Worm (Caenorhabditis elegans) whole organism, L2 larva: Measurements from ENCODE around the gene fax-1.

Experiments
- F13H6.1 ChIP-seq: sonication (generic microtip); optimal IDR thresholded peaks from 2 replicates; lab custom pipeline; 2016; ENCODE audit warnings: missing genetic modification characterization, missing compliant biosample characterization
- R02D3.7 ChIP-seq: fragments of 150-350 bp; optimal IDR thresholded peaks from 2 replicates; lab custom pipeline; 2014; ENCODE audit warnings: missing biosample characterization, missing genetic modification characterization
- Y55F3AM.14 ChIP-seq: fragments of 200-800 bp; sonication (Bioruptor generic); optimal IDR thresholded peaks from 2 replicates; lab custom pipeline; 2018; ENCODE audit warnings: mild to moderate bottlenecking, missing genetic modification characterization, missing compliant biosample characterization
- ZK546.5 ChIP-seq: sonication (generic microtip); optimal IDR thresholded peaks from 2 replicates; lab custom pipeline; 2017; ENCODE audit warnings: missing biosample characterization, missing genetic modification characterization
- aly-2 ChIP-seq: fragments of 150-350 bp; optimal IDR thresholded peaks from 2 replicates; lab custom pipeline; 2014; ENCODE audit warnings: missing biosample characterization, missing genetic modification characterization
- ama-1 ChIP-seq: fragments of 150-350 bp; optimal IDR thresholded peaks from 2 replicates; lab custom pipeline; 2018; ENCODE audit warnings: inconsistent platforms
- blmp-1 ChIP-seq: sonication (generic microtip); optimal IDR thresholded peaks from 2 replicates; lab custom pipeline; 2017; ENCODE audit warnings: missing genetic modification characterization, mild to moderate bottlenecking, missing compliant biosample characterization, antibody characterized with exemption, moderate library complexity; ENCODE audit not compliant: insufficient read depth
- ceh-16 ChIP-seq: fragments of 150-350 bp; optimal IDR thresholded peaks from 2 replicates; lab custom pipeline; 2014; ENCODE audit warnings: missing biosample characterization, missing genetic modification characterization
- ceh-82 ChIP-seq: fragments of 150-350 bp; optimal IDR thresholded peaks from 2 replicates; lab custom pipeline; 2014; ENCODE audit warnings: missing biosample characterization, missing genetic modification characterization
- crh-2 ChIP-seq: sonication (generic microtip); optimal IDR thresholded peaks from 2 replicates; lab custom pipeline; 2017; ENCODE audit warnings: missing biosample characterization, missing genetic modification characterization
- egl-27 ChIP-seq: sonication (generic microtip); optimal IDR thresholded peaks from 3 replicates; lab custom pipeline; 2017; ENCODE audit warnings: missing biosample characterization, missing genetic modification reagents, missing genetic modification characterization
- elt-1 ChIP-seq: fragments of 150-350 bp; optimal IDR thresholded peaks from 2 replicates; lab custom pipeline; 2014; ENCODE audit warnings: missing biosample characterization, missing genetic modification characterization
- elt-3 ChIP-seq: sonication (generic microtip); optimal IDR thresholded peaks from 2 replicates; lab custom pipeline; 2017; ENCODE audit warnings: missing biosample characterization, missing genetic modification characterization
- lin-11 ChIP-seq: fragments of 150-350 bp; sonication (generic microtip); optimal IDR thresholded peaks from 2 replicates; lab custom pipeline; 2014; ENCODE audit warnings: missing biosample characterization, missing genetic modification characterization, inconsistent platforms, mixed read lengths
- lin-13 ChIP-seq: fragments of 150-350 bp; optimal IDR thresholded peaks from 2 replicates; lab custom pipeline; 2014; ENCODE audit warnings: missing biosample characterization, missing genetic modification reagents, missing genetic modification characterization
- lin-39 ChIP-seq: fragments of 150-350 bp; optimal IDR thresholded peaks from 2 replicates; lab custom pipeline; 2014; ENCODE audit warnings: missing biosample characterization, missing genetic modification reagents, missing genetic modification characterization
- lsy-2 ChIP-seq, 2 experiments: fragments of 150-350 bp in 1 of 2; sonication (generic microtip) in 1 of 2; optimal IDR thresholded peaks; 2 replicates each; lab custom pipeline; 2014 to 2017; ENCODE audit warnings: missing biosample characterization in 2 of 2, missing genetic modification characterization in 2 of 2
- mab-5 ChIP-seq: fragments of 150-350 bp; optimal IDR thresholded peaks from 2 replicates; lab custom pipeline; 2014; ENCODE audit warnings: missing biosample characterization, missing genetic modification characterization
- mbf-1 ChIP-seq: sonication (generic microtip); optimal IDR thresholded peaks from 2 replicates; lab custom pipeline; 2017; ENCODE audit warnings: missing biosample characterization, missing genetic modification characterization
- mdl-1 ChIP-seq, 2 experiments: fragments of 150-350 bp in 1 of 2; sonication (generic microtip) in 1 of 2; optimal IDR thresholded peaks; 2 replicates each; lab custom pipeline; 2017; ENCODE audit warnings: missing biosample characterization in 2 of 2, missing genetic modification characterization in 2 of 2
- nhr-10 ChIP-seq: sonication (generic microtip); optimal IDR thresholded peaks from 2 replicates; lab custom pipeline; 2017; ENCODE audit warnings: missing biosample characterization, missing genetic modification characterization
- nhr-11 ChIP-seq: fragments of 150-350 bp; optimal IDR thresholded peaks from 2 replicates; lab custom pipeline; 2014; ENCODE audit warnings: missing biosample characterization, missing genetic modification characterization
- nhr-12 ChIP-seq: fragments of 150-350 bp; optimal IDR thresholded peaks from 2 replicates; lab custom pipeline; 2014; ENCODE audit warnings: missing biosample characterization, missing genetic modification characterization
- nhr-129 ChIP-seq: fragments of 150-350 bp; optimal IDR thresholded peaks from 2 replicates; lab custom pipeline; 2014; ENCODE audit warnings: missing biosample characterization, missing genetic modification characterization
- nhr-21 ChIP-seq: fragments of 150-350 bp; optimal IDR thresholded peaks from 2 replicates; lab custom pipeline; 2014; ENCODE audit warnings: missing biosample characterization, missing genetic modification characterization
- nhr-23 ChIP-seq: fragments of 150-350 bp; optimal IDR thresholded peaks from 2 replicates; lab custom pipeline; 2014; ENCODE audit warnings: missing biosample characterization, missing genetic modification reagents, missing genetic modification characterization
- nhr-237 ChIP-seq: fragments of 150-350 bp; optimal IDR thresholded peaks from 2 replicates; lab custom pipeline; 2014; ENCODE audit warnings: missing biosample characterization, missing genetic modification characterization
- nhr-6 ChIP-seq: fragments of 150-350 bp; optimal IDR thresholded peaks from 2 replicates; lab custom pipeline; 2014; ENCODE audit warnings: missing biosample characterization, missing genetic modification characterization
- nhr-77 ChIP-seq: fragments of 150-350 bp; optimal IDR thresholded peaks from 2 replicates; lab custom pipeline; 2014; ENCODE audit warnings: missing biosample characterization, missing genetic modification characterization
- sem-4 ChIP-seq: fragments of 150-350 bp; optimal IDR thresholded peaks from 2 replicates; lab custom pipeline; 2014; ENCODE audit warnings: missing biosample characterization, missing genetic modification reagents, missing genetic modification characterization
- skn-1 ChIP-seq: sonication (generic microtip); optimal IDR thresholded peaks from 2 replicates; lab custom pipeline; 2017; ENCODE audit warnings: missing biosample characterization, missing genetic modification characterization
- sma-3 ChIP-seq: sonication (generic microtip); optimal IDR thresholded peaks from 2 replicates; lab custom pipeline; 2016; ENCODE audit warnings: missing genetic modification reagents, missing genetic modification characterization, missing compliant biosample characterization
- sma-9 ChIP-seq, 2 experiments: fragments of 150-350 bp in 1 of 2; sonication (generic microtip) in 1 of 2; optimal IDR thresholded peaks; 2 replicates each; lab custom pipeline; 2014 to 2016; ENCODE audit warnings: missing genetic modification characterization in 2 of 2, mild to moderate bottlenecking in 1 of 2, missing biosample characterization in 1 of 2, missing compliant biosample characterization in 1 of 2, missing genetic modification reagents in 1 of 2, moderate library complexity in 1 of 2
- snpc-4 ChIP-seq: fragments of 150-350 bp; optimal IDR thresholded peaks from 2 replicates; lab custom pipeline; 2014; ENCODE audit warnings: missing biosample characterization, missing genetic modification characterization
- unc-39 ChIP-seq: fragments of 150-350 bp; optimal IDR thresholded peaks from 2 replicates; lab custom pipeline; 2014; ENCODE audit warnings: missing biosample characterization, missing genetic modification characterization
- unc-62 ChIP-seq: fragments of 150-350 bp; optimal IDR thresholded peaks from 2 replicates; lab custom pipeline; 2014; ENCODE audit warnings: missing biosample characterization, missing genetic modification reagents, missing genetic modification characterization
- ztf-1 ChIP-seq: fragments of 200-800 bp; sonication (Bioruptor generic); conservative IDR thresholded peaks from 2 replicates; pipeline ENCODE4 v1.3.6; 2022; ENCODE audit warnings: missing genetic modification characterization, missing compliant biosample characterization
- ztf-11 ChIP-seq: sonication (generic microtip); optimal IDR thresholded peaks from 2 replicates; lab custom pipeline; 2017; ENCODE audit warnings: missing biosample characterization, missing genetic modification characterization
- ztf-4 ChIP-seq: fragments of 150-350 bp; optimal IDR thresholded peaks from 2 replicates; lab custom pipeline; 2014; ENCODE audit warnings: missing biosample characterization, missing genetic modification characterization

Gene fax-1

DNA sequence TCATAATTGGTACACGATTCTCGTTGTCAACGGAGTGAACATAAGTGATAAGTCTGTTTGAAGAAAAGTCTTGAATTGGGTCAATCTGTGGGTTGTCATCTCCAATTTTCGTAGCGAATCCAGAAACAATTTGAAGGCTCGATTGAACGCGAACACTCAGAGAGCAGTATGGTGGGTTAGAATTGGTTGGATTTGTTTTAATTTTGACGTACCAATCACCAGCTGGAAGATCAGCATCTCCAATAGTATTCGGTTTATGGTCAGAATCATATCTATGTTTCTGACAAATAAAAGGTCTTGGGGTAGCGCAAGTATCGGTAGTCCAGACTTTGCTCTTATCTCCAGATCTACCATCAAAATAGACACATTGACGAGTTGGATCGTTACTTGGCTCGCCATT is 31.4 kb upstream of the fax-1 start:
- TF ChIP-seq sma-3 (GFP tag; lab: Kevin White, UChicago) = no peak
- TF ChIP-seq nhr-77 (tag; lab: Kevin White, UChicago) = no peak
- no peak for TF ChIP-seq lin-11 (tag; lab: Kevin White, UChicago)
- TF ChIP-seq aly-2 (tag; lab: Kevin White, UChicago) = no peak
- no peak for TF ChIP-seq mab-5 (tag; lab: Kevin White, UChicago)
- TF ChIP-seq ztf-11 = no peak

DNA sequence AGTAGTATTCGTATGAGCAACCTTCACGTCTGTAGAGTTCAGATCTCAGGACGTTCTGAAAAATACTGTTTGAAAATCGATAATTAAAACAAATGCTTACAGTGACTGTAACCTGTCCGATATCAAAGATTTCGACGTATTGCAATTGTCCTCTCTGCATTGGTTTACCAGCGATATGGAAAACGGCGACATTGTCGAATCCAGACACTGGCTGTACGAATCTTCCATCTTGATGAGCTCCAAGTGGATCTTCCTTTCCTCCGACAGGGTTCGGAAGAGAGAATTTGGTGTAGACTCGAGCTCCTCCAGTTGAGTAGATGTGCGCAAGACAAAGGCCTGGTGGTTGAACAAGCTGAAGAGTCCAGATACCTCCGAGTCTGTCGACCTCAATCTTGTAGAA is 29.6 kb upstream of the fax-1 start:
- no peak for TF ChIP-seq ama-1 (lab: Kevin White, UChicago)
- no peak for TF ChIP-seq elt-1 (tag; lab: Kevin White, UChicago)
- no peak for TF ChIP-seq sma-3 (GFP tag; lab: Kevin White, UChicago)
- TF ChIP-seq egl-27 = no peak
- TF ChIP-seq snpc-4 = no peak
- no peak for TF ChIP-seq crh-2 (tag; lab: Kevin White, UChicago)
- TF ChIP-seq nhr-12 (tag; lab: Kevin White, UChicago) = no peak
- no peak for TF ChIP-seq sem-4 (tag; lab: Kevin White, UChicago)
- no peak for TF ChIP-seq mbf-1 (tag; lab: Kevin White, UChicago)
- no peak for TF ChIP-seq ztf-4 (tag; lab: Kevin White, UChicago)
- TF ChIP-seq ZK546.5 = no peak

DNA sequence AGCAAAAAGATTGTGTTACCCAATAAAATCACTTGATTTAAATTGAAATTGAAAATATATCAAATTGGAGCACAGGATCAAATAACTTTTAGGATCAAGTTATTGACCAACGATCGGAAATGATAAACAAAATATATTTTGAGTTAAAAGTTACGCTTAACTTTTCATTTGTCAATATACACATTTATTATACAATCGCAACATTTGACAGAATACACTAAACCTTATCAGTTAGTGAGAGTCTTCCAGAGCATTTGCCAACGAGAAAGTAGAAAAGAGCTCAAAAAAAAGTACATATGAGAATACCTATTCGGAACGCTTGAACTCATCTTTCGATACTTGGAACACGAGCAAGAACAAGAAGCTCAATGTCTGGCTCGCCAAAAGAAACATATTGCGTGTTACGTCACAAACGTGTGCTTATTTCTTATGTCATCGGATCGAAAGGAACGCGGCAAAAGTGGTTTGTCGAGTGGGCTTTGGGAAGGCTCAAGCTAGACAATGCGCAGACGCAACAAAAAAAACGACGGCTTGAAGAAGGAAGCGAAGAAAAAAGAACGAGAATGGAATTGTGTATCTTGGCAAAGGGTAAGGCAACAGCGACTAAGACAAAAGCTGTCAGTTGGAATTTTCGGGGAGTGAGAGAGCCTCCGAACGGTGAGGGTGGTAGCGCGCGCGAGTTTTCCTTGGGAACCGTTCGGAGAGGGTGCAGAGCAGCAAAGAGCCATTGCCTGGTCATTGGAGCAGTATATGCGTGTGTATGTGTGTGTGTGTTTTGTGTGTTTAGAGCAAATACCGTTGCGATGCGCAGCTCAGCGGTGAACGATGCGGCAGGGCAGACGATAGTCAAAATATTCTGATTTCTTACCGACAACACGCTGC is 27.4 kb upstream of the fax-1 start:
- TF ChIP-seq F13H6.1 (tag; lab: Kevin White, UChicago) (peak; percentile 28), skn-1 (tag; lab: Kevin White, UChicago) (no peak)

DNA sequence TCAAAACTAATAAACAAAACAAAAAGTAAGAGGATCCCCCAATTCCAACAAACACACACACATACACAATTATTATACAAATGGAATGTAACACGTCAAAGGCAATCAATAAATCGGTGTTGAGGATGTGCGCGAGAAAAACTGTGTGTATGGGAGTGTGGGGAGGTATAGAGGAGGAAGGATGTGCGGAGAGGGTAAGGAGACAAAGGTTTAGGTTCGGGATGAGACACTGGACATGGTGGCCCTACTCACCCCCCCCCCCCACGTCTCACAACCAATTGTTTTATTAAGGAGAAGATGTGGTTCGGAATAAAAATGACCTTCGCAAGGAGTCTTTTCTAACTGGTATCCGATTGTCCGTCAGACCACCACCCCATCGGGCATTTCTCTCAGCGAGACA is 24.0 kb upstream of the fax-1 start:
- TF ChIP-seq elt-1 (tag; lab: Kevin White, UChicago) (no peak), nhr-12 (tag; lab: Kevin White, UChicago) (no peak), ceh-16 (tag; lab: Kevin White, UChicago) (no peak), ztf-11 (no peak), nhr-237 (tag; lab: Kevin White, UChicago) (no peak), unc-39 (tag; lab: Kevin White, UChicago) (no peak), nhr-10 (no peak), blmp-1 (tag; lab: Kevin White, UChicago) (no peak), snpc-4 (no peak), lin-39 (tag; lab: Kevin White, UChicago) (no peak), nhr-129 (tag; lab: Kevin White, UChicago) (no peak), ama-1 (lab: Kevin White, UChicago) (no peak), nhr-6 (tag; lab: Kevin White, UChicago) (no peak), lin-13 (no peak), ztf-4 (tag; lab: Kevin White, UChicago) (no peak), nhr-77 (tag; lab: Kevin White, UChicago) (no peak), ztf-1 (GFP tag; lab: Robert Waterston, UW) (no peak), sma-9 (GFP tag; optimal IDR thresholded peaks at IDR 0.05; lab: Kevin White, UChicago) (no peak), sma-9 (tag; optimal IDR thresholded peaks at IDR 0.05; lab: Kevin White, UChicago) (no peak), aly-2 (tag; lab: Kevin White, UChicago) (no peak), nhr-21 (tag; lab: Kevin White, UChicago) (no peak)

DNA sequence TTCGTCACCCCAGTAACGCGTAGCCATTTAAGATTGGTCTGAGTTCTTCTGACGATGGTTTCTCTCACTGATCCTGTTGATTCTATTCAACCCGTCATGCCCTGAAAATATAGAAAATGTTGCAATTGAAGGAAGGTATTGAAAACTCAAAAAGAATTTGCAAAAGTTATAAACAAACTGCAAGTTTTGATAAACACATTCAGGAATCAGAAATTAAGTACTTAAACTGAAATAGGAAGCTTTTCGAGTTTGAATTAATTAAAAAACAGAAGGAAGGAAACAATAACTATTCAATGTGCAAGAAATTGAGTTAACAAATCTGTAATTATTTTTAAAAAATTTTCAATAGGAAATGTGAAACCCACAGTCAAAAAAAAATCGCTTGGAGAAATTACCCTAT is 21.1 kb upstream of the fax-1 start, which contains the start of gene rgl-1:
Gene rgl-1 (minus strand): TSS at position 101 of the 400 bp plus-strand sequence.
- no peak for TF ChIP-seq nhr-77 (tag; lab: Kevin White, UChicago)
- TF ChIP-seq mab-5 (tag; lab: Kevin White, UChicago) = no peak
- TF ChIP-seq ztf-11 = no peak
- TF ChIP-seq nhr-6 (tag; lab: Kevin White, UChicago) = no peak
- TF ChIP-seq unc-62 (GFP tag; lab: Kevin White, UChicago) = no peak
- no peak for TF ChIP-seq nhr-23 (tag; lab: Kevin White, UChicago)
- no peak for TF ChIP-seq lin-11 (tag; lab: Kevin White, UChicago)
- no peak for TF ChIP-seq elt-1 (tag; lab: Kevin White, UChicago)
- TF ChIP-seq ceh-82 (tag; lab: Kevin White, UChicago) = no peak
- no peak for TF ChIP-seq mdl-1 (tag; optimal IDR thresholded peaks at IDR 0.05; lab: Kevin White, UChicago)
- no peak for TF ChIP-seq unc-39 (tag; lab: Kevin White, UChicago)
- TF ChIP-seq blmp-1 (tag; lab: Kevin White, UChicago) = no peak
- TF ChIP-seq lsy-2 (tag; optimal IDR thresholded peaks at IDR 0.05; lab: Kevin White, UChicago) = no peak
- no peak for TF ChIP-seq nhr-21 (tag; lab: Kevin White, UChicago)
- TF ChIP-seq Y55F3AM.14 (GFP tag; lab: Kevin White, UChicago) = no peak
- no peak for TF ChIP-seq nhr-11 (tag; lab: Kevin White, UChicago)
- no peak for TF ChIP-seq elt-3
- TF ChIP-seq lin-39 (tag; lab: Kevin White, UChicago) = no peak
- TF ChIP-seq R02D3.7 (tag; lab: Kevin White, UChicago) = no peak
